Worm (Caenorhabditis elegans): ENCODE measurements around the gene Y54G2A.72.

Y54G2A.72 gene

DNA sequence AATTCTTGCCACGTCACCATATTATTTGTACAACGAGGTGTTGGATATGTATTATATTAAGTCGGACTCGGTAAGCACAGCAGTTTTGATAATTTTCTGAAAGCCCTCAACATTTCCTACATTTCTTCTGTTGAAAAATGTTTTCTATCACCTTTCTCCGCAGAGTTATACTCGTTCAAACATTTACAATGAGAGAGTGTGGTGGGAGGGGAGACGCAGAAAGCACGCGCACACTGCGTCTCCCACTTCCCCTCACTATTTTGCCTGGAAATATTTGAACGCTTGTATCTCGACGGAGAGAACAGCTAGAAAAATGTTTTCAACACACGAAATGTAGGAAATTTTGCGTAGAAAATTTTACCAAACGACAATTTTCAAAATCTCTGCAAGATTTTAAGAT lies 13.8 kb upstream of the Y54G2A.72 start:
- TF ChIP-seq hsf-1 (GFP tag; IDR thresholded peaks at IDR 0.05) (no peak), rec-8 (tag; optimal IDR thresholded peaks at IDR 0.05) (no peak), nhr-27 (tag; optimal IDR thresholded peaks at IDR 0.05) (no peak), F37B4.10 (GFP tag; IDR thresholded peaks at IDR 0.05) (0 out of 2 replicates have a peak, but pooled peaks have one; percentile 57), fkh-3 (tag; optimal IDR thresholded peaks at IDR 0.05) (no peak), hmg-1.2 (GFP tag; IDR thresholded peaks at IDR 0.05) (peak; percentile 78)

DNA sequence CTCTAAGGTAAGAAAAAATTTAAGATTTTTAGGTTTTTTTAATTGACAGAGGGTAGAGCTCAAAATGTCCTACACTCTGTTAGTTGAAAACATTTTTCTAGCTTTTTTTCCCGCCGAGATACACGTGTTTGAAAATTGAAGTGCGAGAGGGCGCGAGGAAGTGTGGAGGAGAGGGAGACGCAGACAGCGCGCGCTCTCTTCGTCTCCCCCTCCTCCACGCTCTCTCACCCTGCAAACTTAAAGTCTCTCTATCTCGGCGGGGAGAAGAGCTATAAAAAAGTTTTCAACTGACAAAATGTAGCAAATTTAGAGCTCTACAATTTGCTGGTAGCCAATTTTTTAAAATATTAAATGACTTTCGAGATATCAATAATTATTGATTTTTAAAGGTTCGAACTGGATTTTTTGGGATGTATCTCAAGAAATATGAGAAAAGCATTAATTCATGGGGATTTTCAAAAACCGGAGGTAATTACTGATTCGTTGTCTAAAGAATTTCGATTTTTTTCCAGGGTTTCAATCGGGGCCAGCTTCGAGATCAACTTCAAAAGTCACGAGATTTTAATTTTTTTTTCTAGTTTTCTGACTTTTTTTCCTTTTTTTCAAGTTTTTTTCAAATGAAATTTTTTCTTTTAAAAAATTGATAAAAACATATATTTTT lies 12.8 kb upstream of the Y54G2A.72 start:
- TF ChIP-seq fkh-3 (tag; optimal IDR thresholded peaks at IDR 0.05) (no peak), F39B2.1 (GFP tag; IDR thresholded peaks at IDR 0.05) (no peak), cebp-1 (GFP tag; IDR thresholded peaks at IDR 0.05) (no peak), cebp-1 (tag; optimal IDR thresholded peaks at IDR 0.05) (peak; percentile 38), aptf-3 (GFP tag; IDR thresholded peaks at IDR 0.05) (no peak), hsf-1 (GFP tag; IDR thresholded peaks at IDR 0.05) (no peak), let-607 (tag; optimal IDR thresholded peaks at IDR 0.05) (no peak), F10E7.11 (tag; optimal IDR thresholded peaks at IDR 0.05) (no peak), ceh-40 (GFP tag; IDR thresholded peaks at IDR 0.05) (no peak), let-526 (GFP tag; IDR thresholded peaks at IDR 0.05) (no peak), nfyb-1 (GFP tag; IDR thresholded peaks at IDR 0.05) (no peak), K11D2.4 (GFP tag; IDR thresholded peaks at IDR 0.05) (0 out of 2 replicates have a peak, but pooled peaks have one; percentile 9), B0336.3 (GFP tag; IDR thresholded peaks at IDR 0.05) (peak; percentile 17; the same call in 1 of the 2 replicates), rpc-1 (optimal IDR thresholded peaks at IDR 0.05) (no peak), rpc-1 (tag; optimal IDR thresholded peaks at IDR 0.05) (no peak), C06A6.2 (GFP tag; conservative IDR thresholded peaks at IDR 0.05) (no peak), snpc-1.3 (tag; optimal IDR thresholded peaks at IDR 0.05; ENCODE audit: insufficient read depth) (no peak), ceh-58 (GFP tag; IDR thresholded peaks at IDR 0.05) (no peak), hlh-26 (GFP tag; conservative IDR thresholded peaks at IDR 0.05) (no peak), zfh-2 (GFP tag; conservative IDR thresholded peaks at IDR 0.05) (peak; percentile 77), dpl-1 (GFP tag; optimal IDR thresholded peaks at IDR 0.05) (no peak), nfya-1 (tag; optimal IDR thresholded peaks at IDR 0.05; ENCODE audit: borderline replicate concordance, insufficient read depth) (no peak), sea-2 (GFP tag; IDR thresholded peaks at IDR 0.05) (no peak), B0019.2 (GFP tag; conservative IDR thresholded peaks at IDR 0.05) (0 out of 2 replicates have a peak, but pooled peaks have one; percentile 16), F57C9.4 (tag; optimal IDR thresholded peaks at IDR 0.05) (peak; percentile 45), dpff-1 (tag; optimal IDR thresholded peaks at IDR 0.05) (peak; percentile 71), ets-4 (GFP tag; optimal IDR thresholded peaks at IDR 0.05) (no peak), Y79H2A.3 (GFP tag; conservative IDR thresholded peaks at IDR 0.05) (no peak), nhr-120 (GFP tag; IDR thresholded peaks at IDR 0.05) (no peak), madf-3 (GFP tag; IDR thresholded peaks at IDR 0.05) (no peak), somi-1 (GFP tag; optimal IDR thresholded peaks at IDR 0.05) (no peak), attf-5 (GFP tag; optimal IDR thresholded peaks at IDR 0.05) (no peak), attf-3 (GFP tag; conservative IDR thresholded peaks at IDR 0.05) (no peak), mxl-1 (tag; optimal IDR thresholded peaks at IDR 0.05) (no peak), madf-6 (GFP tag; IDR thresholded peaks at IDR 0.05) (no peak), unc-130 (GFP tag; optimal IDR thresholded peaks at IDR 0.05) (no peak), akir-1 (GFP tag; optimal IDR thresholded peaks at IDR 0.05) (no peak), bed-2 (GFP tag; IDR thresholded peaks at IDR 0.05) (no peak), F33H1.4 (GFP tag; IDR thresholded peaks at IDR 0.05) (no peak), nhr-179 (tag; optimal IDR thresholded peaks at IDR 0.05) (no peak), rcor-1 (GFP tag; IDR thresholded peaks at IDR 0.05) (no peak), B0035.1 (tag; optimal IDR thresholded peaks at IDR 0.05) (no peak), zim-3 (tag; optimal IDR thresholded peaks at IDR 0.05) (peak; percentile 34)
